Fruit fly (Drosophila melanogaster): Measurements from ENCODE around the gene CG7512.

Gene CG7512

DNA sequence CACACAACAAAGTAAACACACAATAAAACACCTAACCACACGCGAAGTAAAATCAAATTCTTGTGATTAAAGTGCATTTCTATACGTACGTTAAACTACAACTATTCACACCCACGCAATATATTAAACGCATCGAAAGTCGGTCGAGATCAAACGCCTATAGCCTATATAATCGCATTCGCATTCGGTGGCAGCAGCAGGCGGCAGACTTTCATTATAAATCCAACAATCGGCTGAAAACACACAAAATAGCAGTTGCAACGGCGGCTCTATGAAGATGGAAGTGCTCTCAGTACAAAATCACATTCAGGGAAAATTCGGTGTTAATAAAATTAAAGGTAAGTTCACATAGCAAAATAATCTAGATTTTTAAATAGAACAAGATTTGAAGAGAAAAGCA lies 25.2 kb upstream of the CG7512 start:
- TF ChIP-seq CG13204 (GFP tag; optimal IDR thresholded peaks at IDR 0.05) = no peak
- no peak for TF ChIP-seq CG4496 (GFP tag; IDR thresholded peaks at IDR 0.05)
- TF ChIP-seq gl (tag; optimal IDR thresholded peaks at IDR 0.05) = no peak
- no peak for TF ChIP-seq CG12605 (GFP tag; IDR thresholded peaks at IDR 0.05)
- TF ChIP-seq CG34367 (tag; optimal IDR thresholded peaks at IDR 0.05) = no peak
- TF ChIP-seq EcR (GFP tag; optimal IDR thresholded peaks at IDR 0.05) = no peak
- TF ChIP-seq CG8301 (tag; optimal IDR thresholded peaks at IDR 0.05) = no peak
- TF ChIP-seq rn (GFP tag; IDR thresholded peaks at IDR 0.05) = no peak
- TF ChIP-seq Snoo (tag; optimal IDR thresholded peaks at IDR 0.05) = no peak
- no peak for TF ChIP-seq CG8159 (tag; optimal IDR thresholded peaks at IDR 0.05)
- TF ChIP-seq CG17806 (tag; optimal IDR thresholded peaks at IDR 0.05) = no peak
- no peak for TF ChIP-seq CG32121 (GFP tag; IDR thresholded peaks at IDR 0.05)
- no peak for TF ChIP-seq Pif1A (GFP tag; optimal IDR thresholded peaks at IDR 0.05)
- no peak for TF ChIP-seq D1 (tag; optimal IDR thresholded peaks at IDR 0.05)
- no peak for TF ChIP-seq CG9948 (tag; optimal IDR thresholded peaks at IDR 0.05)

dm6 chr3L:11489489-11489888 lies 24.0 kb upstream of the CG7512 start:
- TF ChIP-seq D1 (tag; optimal IDR thresholded peaks at IDR 0.05) (no peak), CG13204 (GFP tag; optimal IDR thresholded peaks at IDR 0.05) (no peak), CG34367 (tag; optimal IDR thresholded peaks at IDR 0.05) (no peak), CG8159 (tag; optimal IDR thresholded peaks at IDR 0.05) (no peak), CG17806 (tag; optimal IDR thresholded peaks at IDR 0.05) (no peak), CG14655 (GFP tag; optimal IDR thresholded peaks at IDR 0.05) (no peak), CG8301 (tag; optimal IDR thresholded peaks at IDR 0.05) (no peak), fd96Ca (GFP tag; IDR thresholded peaks at IDR 0.05) (no peak), gl (tag; optimal IDR thresholded peaks at IDR 0.05) (no peak), EcR (GFP tag; optimal IDR thresholded peaks at IDR 0.05) (no peak), CG4496 (GFP tag; IDR thresholded peaks at IDR 0.05) (no peak), CG32121 (GFP tag; IDR thresholded peaks at IDR 0.05) (no peak), Pif1B (GFP tag; optimal IDR thresholded peaks at IDR 0.05) (no peak), CG9948 (tag; optimal IDR thresholded peaks at IDR 0.05) (no peak), Ets98B (GFP tag; IDR thresholded peaks at IDR 0.05) (no peak), CG15710 (tag; optimal IDR thresholded peaks at IDR 0.05) (no peak)

dm6 chr3L:11490539-11490938 lies 23.0 kb upstream of the CG7512 start:
- TF ChIP-seq CG15710 (tag; optimal IDR thresholded peaks at IDR 0.05) = no peak
- no peak for TF ChIP-seq Pif1B (GFP tag; optimal IDR thresholded peaks at IDR 0.05)
- no peak for TF ChIP-seq CG17806 (tag; optimal IDR thresholded peaks at IDR 0.05)
- no peak for TF ChIP-seq CG10348 (GFP tag; IDR thresholded peaks at IDR 0.05)
- no peak for TF ChIP-seq CG8301 (tag; optimal IDR thresholded peaks at IDR 0.05)
- TF ChIP-seq Ets98B (GFP tag; IDR thresholded peaks at IDR 0.05) = no peak
- no peak for TF ChIP-seq CG32121 (GFP tag; IDR thresholded peaks at IDR 0.05)
- no peak for TF ChIP-seq Snoo (tag; optimal IDR thresholded peaks at IDR 0.05)
- TF ChIP-seq D1 (tag; optimal IDR thresholded peaks at IDR 0.05) = no peak
- no peak for TF ChIP-seq fd96Ca (GFP tag; IDR thresholded peaks at IDR 0.05)
- no peak for TF ChIP-seq CG14655 (GFP tag; optimal IDR thresholded peaks at IDR 0.05)
- TF ChIP-seq Pif1A (GFP tag; optimal IDR thresholded peaks at IDR 0.05) = no peak
- TF ChIP-seq CG9948 (tag; optimal IDR thresholded peaks at IDR 0.05) = no peak

DNA sequence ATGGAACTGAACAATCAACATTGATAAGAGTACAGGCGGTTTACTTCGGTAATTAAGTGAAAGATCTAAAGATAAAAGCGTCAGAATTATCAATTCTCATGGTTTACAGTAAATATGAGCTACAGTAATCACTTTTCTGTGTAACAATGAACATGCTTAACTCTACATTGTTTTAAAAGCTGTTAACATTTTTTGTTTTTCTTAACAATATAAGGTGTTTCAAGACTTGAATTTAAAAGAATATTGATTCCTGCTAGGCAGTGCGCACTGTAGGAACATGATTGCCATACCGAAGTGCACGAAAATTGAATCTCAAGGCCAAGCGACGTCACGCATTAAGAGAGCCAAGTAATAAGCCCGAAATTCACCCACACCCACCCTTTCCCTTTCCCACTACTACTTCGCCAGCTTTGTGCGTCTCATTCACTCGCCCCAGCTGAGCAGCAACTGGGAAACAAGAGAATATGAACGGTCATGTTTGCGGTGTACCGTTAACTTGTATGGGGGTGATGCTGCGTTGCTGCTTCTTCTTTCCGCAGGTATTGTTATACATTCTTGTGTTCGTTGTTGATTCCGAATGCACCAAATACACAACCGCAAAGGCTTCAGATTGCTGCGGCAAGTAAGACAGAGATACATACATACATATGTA lies 22.2 kb upstream of the CG7512 start:
- peak; percentile 25 for TF ChIP-seq CG34367 (tag; optimal IDR thresholded peaks at IDR 0.05)
- TF ChIP-seq gl (tag; optimal IDR thresholded peaks at IDR 0.05) = no peak
- peak; percentile 57 for TF ChIP-seq CG15710 (tag; optimal IDR thresholded peaks at IDR 0.05)
- TF ChIP-seq CG12605 (GFP tag; IDR thresholded peaks at IDR 0.05) = peak; percentile 54
- no peak for TF ChIP-seq D1 (tag; optimal IDR thresholded peaks at IDR 0.05)
- peak; percentile 36 for TF ChIP-seq CG9948 (tag; optimal IDR thresholded peaks at IDR 0.05)
- TF ChIP-seq CG4496 (GFP tag; IDR thresholded peaks at IDR 0.05) = peak; percentile 73
- TF ChIP-seq Pif1B (GFP tag; optimal IDR thresholded peaks at IDR 0.05) = no peak
- TF ChIP-seq Pif1A (GFP tag; optimal IDR thresholded peaks at IDR 0.05) = peak; percentile 47
- peak; percentile 58 for TF ChIP-seq CG8159 (tag; optimal IDR thresholded peaks at IDR 0.05)
- no peak for TF ChIP-seq CG10348 (GFP tag; IDR thresholded peaks at IDR 0.05)
- peak; percentile 61 for TF ChIP-seq CG32121 (GFP tag; IDR thresholded peaks at IDR 0.05)
- peak; percentile 58 for TF ChIP-seq CG14655 (GFP tag; optimal IDR thresholded peaks at IDR 0.05)
- TF ChIP-seq Ets98B (GFP tag; IDR thresholded peaks at IDR 0.05) = peak; percentile 8; the same call in 1 of the 2 replicates
- 0 out of 2 replicates have a peak, but pooled peaks have one; percentile 8 for TF ChIP-seq rn (GFP tag; IDR thresholded peaks at IDR 0.05)
- TF ChIP-seq CG8301 (tag; optimal IDR thresholded peaks at IDR 0.05) = peak; percentile 51
- peak; percentile 48 for TF ChIP-seq CG17806 (tag; optimal IDR thresholded peaks at IDR 0.05)
- TF ChIP-seq fd96Ca (GFP tag; IDR thresholded peaks at IDR 0.05) = no peak
- TF ChIP-seq Snoo (tag; optimal IDR thresholded peaks at IDR 0.05) = peak; percentile 73
- TF ChIP-seq EcR (GFP tag; optimal IDR thresholded peaks at IDR 0.05) = no peak
- TF ChIP-seq CG13204 (GFP tag; optimal IDR thresholded peaks at IDR 0.05) = no peak

- TF ChIP-seq CG9948 (tag; optimal IDR thresholded peaks at IDR 0.05) (no peak), Pif1B (GFP tag; optimal IDR thresholded peaks at IDR 0.05) (no peak), CG8159 (tag; optimal IDR thresholded peaks at IDR 0.05) (no peak), EcR (GFP tag; optimal IDR thresholded peaks at IDR 0.05) (no peak), gl (tag; optimal IDR thresholded peaks at IDR 0.05) (no peak), Ets98B (GFP tag; IDR thresholded peaks at IDR 0.05) (no peak), CG14655 (GFP tag; optimal IDR thresholded peaks at IDR 0.05) (no peak), CG17806 (tag; optimal IDR thresholded peaks at IDR 0.05) (no peak), CG13204 (GFP tag; optimal IDR thresholded peaks at IDR 0.05) (no peak), CG15710 (tag; optimal IDR thresholded peaks at IDR 0.05) (no peak), CG12605 (GFP tag; IDR thresholded peaks at IDR 0.05) (no peak)
Measured at dm6 chr3L:11491874-11492268, 21.6 kb upstream of the CG7512 start.

DNA sequence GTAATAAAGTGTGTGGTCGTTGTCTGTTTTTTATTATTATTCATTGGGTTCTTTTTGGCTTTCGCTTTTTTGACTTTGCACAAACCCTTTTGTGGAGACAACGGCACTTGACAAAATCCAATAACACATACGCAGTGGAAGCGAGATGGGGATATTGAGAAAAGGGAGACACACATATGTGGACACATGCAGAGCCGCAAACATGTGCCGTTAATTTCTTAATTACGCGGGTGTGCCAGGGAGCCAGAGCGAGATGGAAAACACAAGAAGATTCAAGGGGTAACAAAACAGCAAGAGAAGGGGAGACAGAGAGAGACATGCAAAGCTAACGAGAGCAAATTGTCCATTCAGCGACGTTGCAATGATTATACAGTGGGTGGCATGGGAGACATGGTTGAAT lies 21.0 kb upstream of the CG7512 start:
- TF ChIP-seq CG9948 (tag; optimal IDR thresholded peaks at IDR 0.05) (no peak), CG17806 (tag; optimal IDR thresholded peaks at IDR 0.05) (no peak), gl (tag; optimal IDR thresholded peaks at IDR 0.05) (no peak), CG14655 (GFP tag; optimal IDR thresholded peaks at IDR 0.05) (no peak), CG13204 (GFP tag; optimal IDR thresholded peaks at IDR 0.05) (peak; percentile 29), CG8159 (tag; optimal IDR thresholded peaks at IDR 0.05) (no peak), CG4496 (GFP tag; IDR thresholded peaks at IDR 0.05) (no peak), CG15710 (tag; optimal IDR thresholded peaks at IDR 0.05) (no peak), CG32121 (GFP tag; IDR thresholded peaks at IDR 0.05) (peak; percentile 54), Ets98B (GFP tag; IDR thresholded peaks at IDR 0.05) (no peak), fd96Ca (GFP tag; IDR thresholded peaks at IDR 0.05) (no peak), CG10348 (GFP tag; IDR thresholded peaks at IDR 0.05) (no peak), D1 (tag; optimal IDR thresholded peaks at IDR 0.05) (no peak), Pif1A (GFP tag; optimal IDR thresholded peaks at IDR 0.05) (no peak), CG12605 (GFP tag; IDR thresholded peaks at IDR 0.05) (no peak; the same call in 1 of the 2 replicates)

Measured in whole organism, pupa.